Fruit fly (Drosophila melanogaster) whole organism, embryonic: Measurements from ENCODE around the gene CG5986.

Experiments
- Bdp1 ChIP-seq: fragments of 200-800 bp; sonication (Bioruptor generic); optimal IDR thresholded peaks from 3 replicates; lab custom pipeline; 2016; ENCODE audit warnings: missing biosample characterization, missing genetic modification characterization
- CG10366 ChIP-seq: fragments of 200-800 bp; sonication (Bioruptor generic); IDR thresholded peaks from 2 replicates; pipeline ENCODE4 v1.3.6; 2022; ENCODE audit warnings: missing biosample characterization, missing genetic modification characterization
- CG13775 ChIP-seq: fragments of 200-800 bp; sonication (Bioruptor generic); optimal IDR thresholded peaks from 3 replicates; lab custom pipeline; 2017; ENCODE audit warnings: missing biosample characterization, mild to moderate bottlenecking, missing genetic modification characterization
- CG15479 ChIP-seq: fragments of 200-800 bp; sonication (Bioruptor generic); optimal IDR thresholded peaks from 3 replicates; lab custom pipeline; 2019; ENCODE audit warnings: missing biosample characterization, mild to moderate bottlenecking, missing genetic modification characterization, moderate library complexity
- CG16863 ChIP-seq: fragments of 200-800 bp; sonication (Bioruptor generic); optimal IDR thresholded peaks from 3 replicates; lab custom pipeline; 2016; ENCODE audit warnings: missing biosample characterization, missing genetic modification characterization
- CG17186 ChIP-seq: fragments of 200-800 bp; sonication (Bioruptor generic); optimal IDR thresholded peaks from 3 replicates; lab custom pipeline; 2017; ENCODE audit warnings: missing biosample characterization, missing genetic modification reagents, missing genetic modification characterization
- CG17385 ChIP-seq: fragments of 200-800 bp; sonication (Bioruptor generic); optimal IDR thresholded peaks from 3 replicates; lab custom pipeline; 2018; ENCODE audit warnings: missing biosample characterization, mild to moderate bottlenecking, missing genetic modification characterization
- CG18599 ChIP-seq: fragments of 200-800 bp; sonication (Bioruptor generic); optimal IDR thresholded peaks from 3 replicates; lab custom pipeline; 2017; ENCODE audit warnings: missing biosample characterization, missing genetic modification characterization, mild to moderate bottlenecking, moderate library complexity, missing genetic modification reagents
- CG30431 ChIP-seq: fragments of 200-800 bp; sonication (Bioruptor generic); optimal IDR thresholded peaks from 2 replicates; lab custom pipeline; 2017; ENCODE audit warnings: missing biosample characterization, missing genetic modification characterization
- CG3065 ChIP-seq: fragments of 200-800 bp; sonication (Bioruptor generic); optimal IDR thresholded peaks from 2 replicates; lab custom pipeline; 2016; ENCODE audit warnings: missing biosample characterization, missing genetic modification characterization
- CG31224 ChIP-seq: fragments of 200-800 bp; sonication (Bioruptor generic); IDR thresholded peaks from 2 replicates; pipeline ENCODE4 v1.3.6; 2022; ENCODE audit warnings: missing biosample characterization, missing genetic modification characterization
- CG32532 ChIP-seq: fragments of 200-800 bp; sonication (Bioruptor generic); IDR thresholded peaks from 2 replicates; pipeline ENCODE4 v1.3.6; 2022; ENCODE audit warnings: missing biosample characterization, missing genetic modification characterization
- CG32772 ChIP-seq: fragments of 200-800 bp; sonication (Bioruptor generic); IDR thresholded peaks from 2 replicates; pipeline ENCODE4 v1.3.6; 2022; ENCODE audit warnings: missing biosample characterization, missing genetic modification characterization
- CG34376 ChIP-seq: fragments of 200-800 bp; sonication (Bioruptor generic); optimal IDR thresholded peaks from 2 replicates; lab custom pipeline; 2018; ENCODE audit warnings: missing biosample characterization, mild to moderate bottlenecking, missing genetic modification characterization
- CG34422 ChIP-seq: fragments of 200-800 bp; sonication (Bioruptor generic); IDR thresholded peaks from 3 replicates; pipeline ENCODE4 v1.3.6; 2022; ENCODE audit warnings: missing biosample characterization, missing genetic modification characterization
- CG6175 ChIP-seq: fragments of 200-800 bp; sonication (Bioruptor generic); IDR thresholded peaks from 3 replicates; pipeline ENCODE4 v1.3.6; 2022; ENCODE audit warnings: missing biosample characterization, missing genetic modification characterization
- CG7987 ChIP-seq: fragments of 200-800 bp; sonication (Bioruptor generic); optimal IDR thresholded peaks from 2 replicates; lab custom pipeline; 2018; ENCODE audit warnings: missing biosample characterization, mild to moderate bottlenecking, missing genetic modification characterization, moderate library complexity
- CG8388 ChIP-seq: fragments of 200-800 bp; sonication (Bioruptor generic); optimal IDR thresholded peaks from 2 replicates; lab custom pipeline; 2019; ENCODE audit warnings: missing biosample characterization, mild to moderate bottlenecking, missing genetic modification characterization, moderate library complexity
- CG8924 ChIP-seq: fragments of 200-800 bp; optimal IDR thresholded peaks from 3 replicates; lab custom pipeline; 2019; ENCODE audit warnings: missing biosample characterization, mild to moderate bottlenecking, missing genetic modification characterization, moderate library complexity
- CG9932 ChIP-seq: fragments of 200-800 bp; sonication (Bioruptor generic); IDR thresholded peaks from 2 replicates; pipeline ENCODE4 v1.3.6; 2022; ENCODE audit warnings: missing biosample characterization, missing genetic modification characterization
- Chrac-16 ChIP-seq: fragments of 200-800 bp; sonication (Bioruptor generic); optimal IDR thresholded peaks from 3 replicates; lab custom pipeline; 2016; ENCODE audit warnings: missing biosample characterization, missing genetic modification characterization
- Hr78 ChIP-seq, 2 experiments: fragments of 200-800 bp in 1 of 2; fragments of >200 bp in 1 of 2; sonication (Bioruptor generic) in 1 of 2; optimal IDR thresholded peaks; 2 replicates each; lab custom pipeline; 2017 to 2019; ENCODE audit warnings: missing biosample characterization in 2 of 2, missing genetic modification characterization in 2 of 2, mild to moderate bottlenecking in 1 of 2, moderate library complexity in 1 of 2
- Jarid2 ChIP-seq: fragments of 200-800 bp; sonication (Bioruptor generic); optimal IDR thresholded peaks from 3 replicates; lab custom pipeline; 2017; ENCODE audit warnings: mild to moderate bottlenecking, missing biosample characterization, missing genetic modification reagents, missing genetic modification characterization
- Max ChIP-seq: fragments of 200-800 bp; sonication (Bioruptor generic); optimal IDR thresholded peaks from 2 replicates; lab custom pipeline; 2016; ENCODE audit warnings: missing biosample characterization, mild to moderate bottlenecking, missing genetic modification characterization
- NC2β ChIP-seq: fragments of 200-800 bp; sonication (Bioruptor generic); optimal IDR thresholded peaks from 2 replicates; lab custom pipeline; 2016; ENCODE audit warnings: missing biosample characterization, missing genetic modification characterization
- Pdp1 ChIP-seq, 2 experiments: fragments of 200-800 bp; sonication (Bioruptor generic); optimal IDR thresholded peaks; 3 replicates each; lab custom pipeline; 2016; ENCODE audit warnings: missing biosample characterization in 2 of 2, missing genetic modification characterization in 2 of 2, mild to moderate bottlenecking in 1 of 2, moderate library complexity in 1 of 2
- Trl ChIP-seq, 3 experiments: fragments of >200 bp in 2 of 3; fragments of 200-800 bp in 1 of 3; sonication (Bioruptor generic) in 1 of 3; optimal IDR thresholded peaks; 2 replicates in 1 of 3; 3 replicates in 2 of 3; lab custom pipeline; 2016 to 2017; ENCODE audit warnings: missing biosample characterization in 1 of 3, missing genetic modification characterization in 1 of 3
- Xbp1 ChIP-seq: fragments of 200-800 bp; sonication (Bioruptor generic); optimal IDR thresholded peaks from 3 replicates; lab custom pipeline; 2016; ENCODE audit warnings: missing biosample characterization, mild to moderate bottlenecking, missing genetic modification characterization
- ac ChIP-seq: fragments of 200-800 bp; sonication (Bioruptor generic); optimal IDR thresholded peaks from 3 replicates; lab custom pipeline; 2017; ENCODE audit warnings: missing biosample characterization, mild to moderate bottlenecking, missing genetic modification characterization
- aop ChIP-seq: fragments of 200-800 bp; sonication (Bioruptor generic); IDR thresholded peaks from 2 replicates; pipeline ENCODE4 v1.3.6; 2022; ENCODE audit warnings: missing biosample characterization, missing genetic modification characterization
- bsh ChIP-seq, 2 experiments: fragments of 200-800 bp; sonication (Bioruptor generic); optimal IDR thresholded peaks; 2 replicates each; lab custom pipeline; 2017 to 2018; ENCODE audit warnings: mild to moderate bottlenecking in 2 of 2, missing biosample characterization in 2 of 2, missing genetic modification characterization in 2 of 2, moderate library complexity in 1 of 2
- dan ChIP-seq: fragments of 200-800 bp; sonication (Bioruptor generic); IDR thresholded peaks from 2 replicates; pipeline ENCODE4 v1.3.6; 2022; ENCODE audit warnings: missing biosample characterization, missing genetic modification characterization
- dpn ChIP-seq, 2 experiments: fragments of 200-800 bp; sonication (Bioruptor generic); optimal IDR thresholded peaks; 3 replicates each; lab custom pipeline; 2016; ENCODE audit warnings: missing biosample characterization in 2 of 2, missing genetic modification characterization in 2 of 2
- grn ChIP-seq: fragments of 200-800 bp; sonication (Bioruptor generic); optimal IDR thresholded peaks from 3 replicates; lab custom pipeline; 2017; ENCODE audit warnings: missing biosample characterization, missing genetic modification characterization
- gsb-n ChIP-seq: fragments of 200-800 bp; sonication (Bioruptor generic); optimal IDR thresholded peaks from 3 replicates; lab custom pipeline; 2018; ENCODE audit warnings: missing biosample characterization, mild to moderate bottlenecking, missing genetic modification characterization
- hbn ChIP-seq: fragments of 200-800 bp; sonication (Bioruptor generic); IDR thresholded peaks from 2 replicates; pipeline ENCODE4 v1.3.6; 2022; ENCODE audit warnings: missing biosample characterization, missing genetic modification characterization; ENCODE audit not compliant: partially characterized antibody
- hth ChIP-seq: fragments of >200 bp; optimal IDR thresholded peaks from 2 replicates; lab custom pipeline; 2017; ENCODE audit warnings: inconsistent platforms
- lilli ChIP-seq: fragments of 200-800 bp; sonication (Bioruptor generic); optimal IDR thresholded peaks from 3 replicates; lab custom pipeline; 2016; ENCODE audit warnings: missing biosample characterization, missing genetic modification characterization
- nau ChIP-seq: fragments of 200-800 bp; sonication (Bioruptor generic); optimal IDR thresholded peaks from 3 replicates; lab custom pipeline; 2017; ENCODE audit warnings: missing biosample characterization, mild to moderate bottlenecking, missing genetic modification characterization, missing genetic modification reagents
- nerfin-2 ChIP-seq: fragments of 200-800 bp; sonication (Bioruptor generic); IDR thresholded peaks from 2 replicates; pipeline ENCODE4 v1.3.6; 2022; ENCODE audit warnings: missing biosample characterization, missing genetic modification characterization; ENCODE audit not compliant: partially characterized antibody
- otp ChIP-seq: fragments of 200-800 bp; sonication (Bioruptor generic); IDR thresholded peaks from 3 replicates; pipeline ENCODE4, ENCODE4 v1.3.6; 2022; ENCODE audit warnings: missing biosample characterization, missing genetic modification characterization
- pros ChIP-seq: fragments of 200-800 bp; sonication (Bioruptor generic); optimal IDR thresholded peaks from 3 replicates; lab custom pipeline; 2019; ENCODE audit warnings: missing biosample characterization, mild to moderate bottlenecking, missing genetic modification characterization, moderate library complexity
- sisA ChIP-seq: fragments of 200-800 bp; sonication (Bioruptor generic); IDR thresholded peaks from 2 replicates; pipeline ENCODE4 v1.3.6; 2022; ENCODE audit warnings: missing biosample characterization, missing genetic modification characterization
- sob ChIP-seq: fragments of 200-800 bp; sonication (Bioruptor generic); IDR thresholded peaks from 2 replicates; pipeline ENCODE4 v1.3.6; 2022; ENCODE audit warnings: missing biosample characterization, missing genetic modification characterization
- sqz ChIP-seq: fragments of 200-800 bp; sonication (Bioruptor generic); optimal IDR thresholded peaks from 3 replicates; lab custom pipeline; 2018; ENCODE audit warnings: missing biosample characterization, mild to moderate bottlenecking, missing genetic modification characterization
- toy ChIP-seq: fragments of 200-800 bp; sonication (Bioruptor generic); IDR thresholded peaks from 2 replicates; pipeline ENCODE4 v1.3.6; 2022; ENCODE audit warnings: missing biosample characterization, missing genetic modification characterization
- twi ChIP-seq: fragments of 200-800 bp; optimal IDR thresholded peaks from 2 replicates; lab custom pipeline; 2019; ENCODE audit warnings: missing biosample characterization, mild to moderate bottlenecking, missing genetic modification characterization, moderate library complexity
- vfl ChIP-seq: fragments of 200-800 bp; sonication (Bioruptor generic); optimal IDR thresholded peaks from 2 replicates; lab custom pipeline; 2016; ENCODE audit warnings: missing biosample characterization, missing genetic modification characterization
- zen2 ChIP-seq: fragments of 200-800 bp; sonication (Bioruptor generic); IDR thresholded peaks from 3 replicates; pipeline ENCODE4 v1.3.6; 2022; ENCODE audit warnings: missing biosample characterization, missing genetic modification characterization; ENCODE audit not compliant: partially characterized antibody

CG5986 gene

DNA sequence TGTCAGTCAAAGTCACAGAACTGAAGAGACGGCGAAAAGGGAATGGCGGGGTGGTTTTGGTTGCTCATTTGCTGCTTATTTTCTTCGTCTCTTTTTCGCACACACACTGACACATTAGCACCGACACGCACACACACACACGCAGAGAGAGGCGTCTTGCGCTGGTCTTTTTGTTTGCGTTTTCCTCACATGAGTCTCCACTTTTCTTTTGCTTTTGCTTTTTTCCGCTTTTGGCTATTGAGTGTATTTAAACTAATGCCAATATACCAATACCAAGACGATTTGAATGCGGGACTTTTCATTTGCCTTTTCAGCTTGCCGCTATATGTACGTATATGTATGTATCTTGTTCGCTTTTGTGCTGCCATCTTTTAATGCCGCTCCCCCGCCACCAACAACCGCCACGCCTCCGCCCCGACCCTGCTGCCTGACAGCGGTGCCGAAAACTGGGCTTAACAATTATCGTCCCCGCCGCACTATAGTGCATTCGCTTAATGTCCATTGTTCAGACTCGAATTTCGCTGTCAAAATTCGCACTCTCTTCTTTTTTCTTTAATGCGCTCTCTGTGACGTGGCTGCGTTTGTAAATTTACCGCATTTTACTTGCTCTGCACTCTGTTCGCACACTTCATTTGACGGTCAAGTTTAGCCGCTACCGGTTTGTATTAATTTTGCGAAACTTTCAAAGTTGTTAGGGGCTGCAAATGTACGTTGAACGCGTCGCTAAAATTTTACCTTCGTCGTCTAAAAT, at the start of gene CG5986:
TSS of gene CG5986 (plus strand) at position 565 of the 751 bp plus-strand sequence.
- TF ChIP-seq hbn (GFP tag; lab: Robert Waterston, UW) (no peak), dan (GFP tag; lab: Robert Waterston, UW) (no peak), hth (lab: Kevin White, UChicago) (no peak), CG31224 (no peak), CG34422 (GFP tag; lab: Robert Waterston, UW) (peak; percentile 52; the same call in 1 of the 3 replicates), Trl (optimal IDR thresholded peaks at IDR 0.05; lab: Kevin White, UChicago) (peak; percentile 28 to 52), Trl (GFP tag; optimal IDR thresholded peaks at IDR 0.05; lab: Kevin White, UChicago) (no peak), vfl (no peak), aop (GFP tag; lab: Robert Waterston, UW) (no peak), otp (no peak), pros (peak; percentile 86), CG8388 (no peak), sqz (no peak), bsh (GFP tag; optimal IDR thresholded peaks at IDR 0.05; lab: Kevin White, UChicago) (peak in 1 of 2 experiments; percentile 36), sisA (GFP tag; lab: Robert Waterston, UW) (no peak), CG3065 (peak; percentile 28), CG15479 (GFP tag; lab: Kevin White, UChicago) (peak; percentile 46), dpn (GFP tag; optimal IDR thresholded peaks at IDR 0.05; lab: Kevin White, UChicago) (no peak), CG10366 (GFP tag; lab: Robert Waterston, UW) (no peak), CG32532 (no peak), CG32772 (GFP tag; lab: Robert Waterston, UW) (no peak), CG6175 (no peak), CG18599 (GFP tag; lab: Kevin White, UChicago) (peak; percentile 3), CG17385 (GFP tag; lab: Kevin White, UChicago) (peak; percentile 57), Max (GFP tag; lab: Kevin White, UChicago) (no peak), NC2β (GFP tag; lab: Kevin White, UChicago) (no peak), Hr78 (GFP tag; optimal IDR thresholded peaks at IDR 0.05; lab: Kevin White, UChicago) (no peak), grn (GFP tag; lab: Kevin White, UChicago) (no peak), Xbp1 (GFP tag; lab: Kevin White, UChicago) (no peak), zen2 (GFP tag; lab: Robert Waterston, UW) (no peak), Bdp1 (GFP tag; lab: Kevin White, UChicago) (no peak), nau (GFP tag; lab: Kevin White, UChicago) (no peak), CG30431 (no peak), toy (GFP tag; lab: Robert Waterston, UW) (no peak), CG8924 (tag; lab: Kevin White, UChicago) (no peak), lilli (GFP tag; lab: Kevin White, UChicago) (no peak), sob (GFP tag; lab: Robert Waterston, UW) (no peak), CG9932 (GFP tag; lab: Robert Waterston, UW) (no peak), CG16863 (GFP tag; lab: Kevin White, UChicago) (no peak), nerfin-2 (GFP tag; lab: Robert Waterston, UW) (no peak), Chrac-16 (GFP tag; lab: Kevin White, UChicago) (no peak), ac (no peak), twi (tag; lab: Kevin White, UChicago) (no peak), CG13775 (GFP tag; lab: Kevin White, UChicago) (no peak), CG34376 (GFP tag; lab: Kevin White, UChicago) (no peak), CG17186 (GFP tag; lab: Kevin White, UChicago) (no peak), Jarid2 (GFP tag; lab: Kevin White, UChicago) (no peak), gsb-n (tag; lab: Kevin White, UChicago) (no peak), CG7987 (GFP tag; lab: Kevin White, UChicago) (no peak), Pdp1 (GFP tag; optimal IDR thresholded peaks at IDR 0.05; lab: Kevin White, UChicago) (no peak)
